Fruit fly (Drosophila melanogaster): Measurements from ENCODE around the gene mRpL45.

mRpL45 gene

DNA sequence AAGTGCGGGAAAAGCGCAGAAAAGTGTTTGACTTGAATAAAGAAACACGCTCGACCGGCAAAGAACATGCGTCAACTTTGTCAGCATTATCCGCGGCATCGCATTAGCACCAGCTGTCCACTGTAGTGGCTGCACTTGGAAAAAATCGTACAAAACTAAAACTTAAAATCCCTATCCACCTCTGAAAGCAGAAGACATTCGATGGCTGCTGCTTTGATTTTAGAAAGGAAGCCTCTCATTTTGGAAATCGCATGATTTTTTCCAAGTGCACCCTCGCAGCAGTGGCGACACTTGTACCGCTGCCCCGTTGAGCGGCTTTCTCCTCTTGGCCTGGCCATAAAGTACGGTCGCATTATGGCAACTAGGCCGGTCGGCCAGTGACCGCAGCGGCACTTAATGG lies 46.0 kb downstream of the mRpL45 start (continued):
- TF ChIP-seq twi (tag; optimal IDR thresholded peaks at IDR 0.05) (no peak), Meics (GFP tag; optimal IDR thresholded peaks at IDR 0.05) (no peak), CG10431 (GFP tag; optimal IDR thresholded peaks at IDR 0.05) (no peak), Side (GFP tag; optimal IDR thresholded peaks at IDR 0.05) (peak; percentile 15), h (optimal IDR thresholded peaks at IDR 0.05) (no peak), CG13894 (tag; optimal IDR thresholded peaks at IDR 0.05) (no peak), CG12236 (GFP tag; optimal IDR thresholded peaks at IDR 0.05) (peak; percentile 37), CG8478 (optimal IDR thresholded peaks at IDR 0.05) (no peak), CG12299 (tag; optimal IDR thresholded peaks at IDR 0.05) (no peak), CG12391 (tag; optimal IDR thresholded peaks at IDR 0.05) (peak; percentile 51), Gug (GFP tag; IDR thresholded peaks at IDR 0.05) (peak; percentile 62; the same call in 3 of the 4 replicates), CG14050 (GFP tag; IDR thresholded peaks at IDR 0.05) (0 out of 3 replicates have a peak, but pooled peaks have one; percentile 15), dysf (GFP tag; IDR thresholded peaks at IDR 0.05) (peak; percentile 31; the same call in 1 of the 3 replicates), zen2 (GFP tag; IDR thresholded peaks at IDR 0.05; ENCODE audit: partially characterized antibody) (no peak), CG6654 (GFP tag; optimal IDR thresholded peaks at IDR 0.05) (no peak), chn (GFP tag; optimal IDR thresholded peaks at IDR 0.05) (peak; percentile 41), sob (GFP tag; IDR thresholded peaks at IDR 0.05) (peak; percentile 30; the same call in 1 of the 2 replicates), Tbp (GFP tag; optimal IDR thresholded peaks at IDR 0.05) (no peak), nerfin-2 (GFP tag; IDR thresholded peaks at IDR 0.05; ENCODE audit: partially characterized antibody) (no peak), CG3281 (GFP tag; optimal IDR thresholded peaks at IDR 0.05) (no peak), HLH3B (GFP tag; IDR thresholded peaks at IDR 0.05) (peak; percentile 68), fd64A (GFP tag; optimal IDR thresholded peaks at IDR 0.05) (no peak), CG1792 (GFP tag; optimal IDR thresholded peaks at IDR 0.05) (no peak), dmrt11E (tag; optimal IDR thresholded peaks at IDR 0.05) (no peak), CG10209 (GFP tag; optimal IDR thresholded peaks at IDR 0.05) (peak; percentile 24), CG11085 (GFP tag; IDR thresholded peaks at IDR 0.05) (no peak), tll (GFP tag; optimal IDR thresholded peaks at IDR 0.05) (no peak), Sox102F (GFP tag; optimal IDR thresholded peaks at IDR 0.05) (peak; percentile 69), CG7357 (GFP tag; IDR thresholded peaks at IDR 0.05) (no peak), CG4360 (GFP tag; IDR thresholded peaks at IDR 0.05) (no peak), CG3838 (GFP tag; optimal IDR thresholded peaks at IDR 0.05) (no peak), CG17612 (GFP tag; IDR thresholded peaks at IDR 0.05) (no peak), CG4404 (GFP tag; IDR thresholded peaks at IDR 0.05) (no peak), kni (GFP tag; optimal IDR thresholded peaks at IDR 0.05) (no peak), Ptx1 (GFP tag; IDR thresholded peaks at IDR 0.05) (peak; percentile 47; the same call in 1 of the 2 replicates), CG3163 (GFP tag; optimal IDR thresholded peaks at IDR 0.05) (no peak), CG8944 (GFP tag; optimal IDR thresholded peaks at IDR 0.05) (no peak), nmo (GFP tag; optimal IDR thresholded peaks at IDR 0.05) (peak; percentile 59), HmgD (GFP tag; optimal IDR thresholded peaks at IDR 0.05) (no peak), stwl (tag; optimal IDR thresholded peaks at IDR 0.05) (no peak), H2.0 (GFP tag; IDR thresholded peaks at IDR 0.05) (peak; percentile 54), eyg (GFP tag; optimal IDR thresholded peaks at IDR 0.05) (no peak), tin (GFP tag; optimal IDR thresholded peaks at IDR 0.05) (peak; percentile 27), CG2116 (GFP tag; optimal IDR thresholded peaks at IDR 0.05) (no peak), CG3407 (GFP tag; optimal IDR thresholded peaks at IDR 0.05) (no peak), run (tag; optimal IDR thresholded peaks at IDR 0.05) (no peak), CG8290 (GFP tag; optimal IDR thresholded peaks at IDR 0.05) (no peak), CG8290 (tag; optimal IDR thresholded peaks at IDR 0.05) (peak in 1 of 2 experiments; percentile 33), Dp (GFP tag; optimal IDR thresholded peaks at IDR 0.05) (no peak), Nf-YA (GFP tag; IDR thresholded peaks at IDR 0.05) (peak; percentile 44; the same call in 1 of the 2 replicates), CG11723 (GFP tag; optimal IDR thresholded peaks at IDR 0.05) (no peak), Xbp1 (GFP tag; optimal IDR thresholded peaks at IDR 0.05) (peak; percentile 56), Spps (tag; optimal IDR thresholded peaks at IDR 0.05) (no peak)
